Worm (Caenorhabditis elegans): ENCODE results near the gene gcy-22.

ce11 chrV:20780400-20780799 is 44.5 kb downstream of the gcy-22 start, which contains the start of gene hif-1:
- TF ChIP-seq him-1 (tag; optimal IDR thresholded peaks at IDR 0.05), result no peak
- no peak for TF ChIP-seq W03F9.2 (tag; optimal IDR thresholded peaks at IDR 0.05)
- no peak for TF ChIP-seq dao-5 (tag; optimal IDR thresholded peaks at IDR 0.05)

All from whole organism, L4/young adult.